Fruit fly (Drosophila melanogaster) whole organism, embryonic: Measurements from ENCODE around the gene CG6873.

Experiments
- Bgb ChIP-seq: fragments of 200-800 bp; sonication (Bioruptor generic); IDR thresholded peaks from 2 replicates; pipeline ENCODE4 v1.3.6; 2022; ENCODE audit warnings: missing biosample characterization, missing genetic modification characterization; ENCODE audit not compliant: partially characterized antibody
- CG10654 ChIP-seq: fragments of 200-800 bp; sonication (Bioruptor generic); optimal IDR thresholded peaks from 2 replicates; lab custom pipeline; 2016; ENCODE audit warnings: missing biosample characterization, missing genetic modification characterization
- CG11247 ChIP-seq: fragments of 200-800 bp; sonication (Bioruptor generic); IDR thresholded peaks from 2 replicates; pipeline ENCODE4 v1.3.6; 2022; ENCODE audit warnings: missing biosample characterization, missing genetic modification characterization
- CG11696 ChIP-seq: fragments of 200-800 bp; sonication (Bioruptor generic); IDR thresholded peaks from 2 replicates; pipeline ENCODE4 v1.3.6; 2022; ENCODE audit warnings: missing biosample characterization, missing genetic modification characterization
- CG12155 ChIP-seq: fragments of 200-800 bp; sonication (Bioruptor generic); optimal IDR thresholded peaks from 3 replicates; lab custom pipeline; 2016; ENCODE audit warnings: missing biosample characterization, missing genetic modification characterization
- CG12236 ChIP-seq: fragments of 200-800 bp; sonication (Bioruptor generic); optimal IDR thresholded peaks from 2 replicates; lab custom pipeline; 2016; ENCODE audit warnings: missing biosample characterization, missing genetic modification characterization
- CG12299 ChIP-seq: fragments of 200-800 bp; sonication (Bioruptor generic); optimal IDR thresholded peaks from 2 replicates; lab custom pipeline; 2018; ENCODE audit warnings: missing biosample characterization, mild to moderate bottlenecking, missing genetic modification characterization
- CG1233 ChIP-seq: fragments of 200-800 bp; sonication (Bioruptor generic); optimal IDR thresholded peaks from 4 replicates; lab custom pipeline; 2018; ENCODE audit warnings: missing biosample characterization, mild to moderate bottlenecking, missing genetic modification characterization
- CG13775 ChIP-seq: fragments of 200-800 bp; sonication (Bioruptor generic); optimal IDR thresholded peaks from 3 replicates; lab custom pipeline; 2017; ENCODE audit warnings: missing biosample characterization, mild to moderate bottlenecking, missing genetic modification characterization
- CG16813 ChIP-seq: fragments of 200-800 bp; sonication (Bioruptor generic); IDR thresholded peaks from 3 replicates; pipeline ENCODE4 v1.3.6; 2022; ENCODE audit warnings: missing biosample characterization, missing genetic modification characterization; ENCODE audit not compliant: partially characterized antibody
- CG18476 ChIP-seq: fragments of 200-800 bp; sonication (Bioruptor generic); optimal IDR thresholded peaks from 2 replicates; lab custom pipeline; 2016; ENCODE audit warnings: missing biosample characterization, mild to moderate bottlenecking, missing genetic modification characterization
- CG2199 ChIP-seq: fragments of 200-800 bp; sonication (Bioruptor generic); IDR thresholded peaks from 3 replicates; pipeline ENCODE4 v1.3.6; 2022; ENCODE audit warnings: missing biosample characterization, missing genetic modification characterization
- CG2889 ChIP-seq: fragments of 200-800 bp; sonication (Bioruptor generic); IDR thresholded peaks from 3 replicates; pipeline ENCODE4 v1.3.6; 2022; ENCODE audit warnings: missing biosample characterization, missing genetic modification characterization
- CG3726 ChIP-seq: fragments of 200-800 bp; sonication (Bioruptor generic); IDR thresholded peaks from 3 replicates; pipeline ENCODE4, ENCODE4 v1.3.6; 2022; ENCODE audit warnings: missing biosample characterization, missing genetic modification characterization
- CG42726 ChIP-seq: fragments of 200-800 bp; sonication (Bioruptor generic); IDR thresholded peaks from 2 replicates; pipeline ENCODE4 v1.3.6; 2022; ENCODE audit warnings: missing biosample characterization, missing genetic modification characterization; ENCODE audit not compliant: partially characterized antibody
- CG6689 ChIP-seq: fragments of 200-800 bp; sonication (Bioruptor generic); IDR thresholded peaks from 2 replicates; pipeline ENCODE4 v1.3.6; 2022; ENCODE audit warnings: missing biosample characterization, missing genetic modification characterization
- CG7271 ChIP-seq: fragments of 200-800 bp; sonication (Bioruptor generic); optimal IDR thresholded peaks from 2 replicates; lab custom pipeline; 2018; ENCODE audit warnings: missing biosample characterization, mild to moderate bottlenecking, missing genetic modification characterization, moderate library complexity
- Dad ChIP-seq: fragments of 200-800 bp; sonication (Bioruptor generic); optimal IDR thresholded peaks from 3 replicates; lab custom pipeline; 2016; ENCODE audit warnings: missing biosample characterization, missing genetic modification characterization
- Deaf1 ChIP-seq: fragments of 200-800 bp; optimal IDR thresholded peaks from 3 replicates; lab custom pipeline; 2019; ENCODE audit warnings: missing biosample characterization, mild to moderate bottlenecking, missing genetic modification characterization, moderate library complexity
- Ets65A ChIP-seq: fragments of 200-800 bp; sonication (Bioruptor generic); peaks from one replicate; lab custom pipeline; 2016; ENCODE audit warnings: missing biosample characterization, missing genetic modification characterization
- Gsc ChIP-seq: fragments of 200-800 bp; sonication (Bioruptor generic); IDR thresholded peaks from 2 replicates; pipeline ENCODE4 v1.3.6; 2022; ENCODE audit warnings: missing biosample characterization, missing genetic modification characterization
- HLH3B ChIP-seq: fragments of 200-800 bp; sonication (Bioruptor generic); IDR thresholded peaks from 2 replicates; pipeline ENCODE4 v1.3.6; 2022; ENCODE audit warnings: missing biosample characterization, missing genetic modification characterization
- Hr78 ChIP-seq, 2 experiments: fragments of 200-800 bp in 1 of 2; fragments of >200 bp in 1 of 2; sonication (Bioruptor generic) in 1 of 2; optimal IDR thresholded peaks; 2 replicates each; lab custom pipeline; 2017 to 2019; ENCODE audit warnings: missing biosample characterization in 2 of 2, missing genetic modification characterization in 2 of 2, mild to moderate bottlenecking in 1 of 2, moderate library complexity in 1 of 2
- Hsf ChIP-seq: fragments of 200-800 bp; sonication (Bioruptor generic); optimal IDR thresholded peaks from 3 replicates; lab custom pipeline; 2016; ENCODE audit warnings: missing biosample characterization, missing genetic modification characterization
- Lhr ChIP-seq: fragments of 200-800 bp; sonication (Bioruptor generic); optimal IDR thresholded peaks from 3 replicates; lab custom pipeline; 2017; ENCODE audit warnings: mild to moderate bottlenecking, missing biosample characterization, missing genetic modification reagents, missing genetic modification characterization
- MBD-R2 ChIP-seq: fragments of 200-800 bp; sonication (Bioruptor generic); IDR thresholded peaks from 2 replicates; pipeline ENCODE4 v1.3.6; 2022; ENCODE audit warnings: missing biosample characterization, missing genetic modification characterization
- Mad ChIP-seq: fragments of 200-800 bp; sonication (Bioruptor generic); optimal IDR thresholded peaks from 2 replicates; lab custom pipeline; 2016; ENCODE audit warnings: missing biosample characterization, missing genetic modification characterization
- Med ChIP-seq: fragments of 200-800 bp; sonication (Bioruptor generic); peaks from one replicate; lab custom pipeline; 2016; ENCODE audit warnings: missing biosample characterization, missing genetic modification characterization, mild to moderate bottlenecking, inconsistent platforms, moderate library complexity
- Mrtf ChIP-seq: fragments of 200-800 bp; sonication (Bioruptor generic); IDR thresholded peaks from 3 replicates; pipeline ENCODE4 v1.3.6; 2022; ENCODE audit warnings: missing biosample characterization, missing genetic modification characterization
- Nf-YA ChIP-seq: fragments of 200-800 bp; sonication (Bioruptor generic); IDR thresholded peaks from 2 replicates; pipeline ENCODE4 v1.3.6; 2022; ENCODE audit warnings: missing biosample characterization, missing genetic modification characterization
- Optix ChIP-seq: fragments of 200-800 bp; sonication (Bioruptor generic); IDR thresholded peaks from 3 replicates; pipeline ENCODE4 v1.3.6; 2022; ENCODE audit warnings: missing biosample characterization, missing genetic modification characterization
- Sox100B ChIP-seq: fragments of 200-800 bp; sonication (Bioruptor generic); optimal IDR thresholded peaks from 3 replicates; lab custom pipeline; 2018; ENCODE audit warnings: missing biosample characterization, mild to moderate bottlenecking, missing genetic modification characterization
- Trl ChIP-seq, 3 experiments: fragments of >200 bp in 2 of 3; fragments of 200-800 bp in 1 of 3; sonication (Bioruptor generic) in 1 of 3; optimal IDR thresholded peaks; 2 replicates in 1 of 3; 3 replicates in 2 of 3; lab custom pipeline; 2016 to 2017; ENCODE audit warnings: missing biosample characterization in 1 of 3, missing genetic modification characterization in 1 of 3
- Xrp1 ChIP-seq: fragments of 200-800 bp; sonication (Bioruptor generic); IDR thresholded peaks from 2 replicates; pipeline ENCODE4 v1.3.6; 2022; ENCODE audit warnings: missing biosample characterization, missing genetic modification characterization
- caup ChIP-seq: fragments of 200-800 bp; sonication (Bioruptor generic); optimal IDR thresholded peaks from 3 replicates; lab custom pipeline; 2017; ENCODE audit warnings: missing biosample characterization, mild to moderate bottlenecking, missing genetic modification characterization, moderate library complexity; ENCODE audit not compliant: severe bottlenecking
- cg ChIP-seq: fragments of 200-800 bp; sonication (Bioruptor generic); optimal IDR thresholded peaks from 3 replicates; lab custom pipeline; 2019; ENCODE audit warnings: missing biosample characterization, mild to moderate bottlenecking, missing genetic modification characterization, moderate library complexity
- chinmo ChIP-seq: fragments of 200-800 bp; sonication (Bioruptor generic); IDR thresholded peaks from 4 replicates; pipeline ENCODE4 v1.3.6; 2022; ENCODE audit warnings: missing biosample characterization, missing genetic modification characterization; ENCODE audit not compliant: partially characterized antibody
- ci ChIP-seq: fragments of 200-800 bp; sonication (Bioruptor generic); IDR thresholded peaks from 3 replicates; pipeline ENCODE4 v1.3.6; 2022; ENCODE audit warnings: missing biosample characterization, missing genetic modification characterization
- crol ChIP-seq: fragments of 200-800 bp; sonication (Bioruptor generic); IDR thresholded peaks from 2 replicates; pipeline ENCODE4 v1.3.6; 2022; ENCODE audit warnings: missing biosample characterization, missing genetic modification characterization
- crp ChIP-seq, 2 experiments: fragments of 200-800 bp; sonication (Bioruptor generic); optimal IDR thresholded peaks; 2 replicates in 1 of 2; 3 replicates in 1 of 2; lab custom pipeline; 2017; ENCODE audit warnings: missing biosample characterization in 2 of 2, missing genetic modification characterization in 2 of 2, mild to moderate bottlenecking in 1 of 2, moderate library complexity in 1 of 2
- dan ChIP-seq: fragments of 200-800 bp; sonication (Bioruptor generic); IDR thresholded peaks from 2 replicates; pipeline ENCODE4 v1.3.6; 2022; ENCODE audit warnings: missing biosample characterization, missing genetic modification characterization
- dmrt99B ChIP-seq: fragments of 200-800 bp; sonication (Bioruptor generic); optimal IDR thresholded peaks from 2 replicates; lab custom pipeline; 2018; ENCODE audit warnings: missing biosample characterization, mild to moderate bottlenecking, missing genetic modification characterization, moderate library complexity
- eve ChIP-seq, 2 experiments: fragments of >200 bp; optimal IDR thresholded peaks; 2 replicates each; lab custom pipeline; 2017; ENCODE audit warnings: missing biosample characterization in 2 of 2, missing genetic modification characterization in 2 of 2
- gem ChIP-seq: fragments of 200-800 bp; sonication (Bioruptor generic); optimal IDR thresholded peaks from 2 replicates; lab custom pipeline; 2019; ENCODE audit warnings: missing biosample characterization, mild to moderate bottlenecking, missing genetic modification characterization, moderate library complexity
- gro ChIP-seq: fragments of 200-800 bp; sonication (Bioruptor generic); optimal IDR thresholded peaks from 2 replicates; lab custom pipeline; 2016; ENCODE audit warnings: missing biosample characterization, missing genetic modification characterization
- lola ChIP-seq, 3 experiments: fragments of >200 bp in 2 of 3; fragments of 200-800 bp in 1 of 3; sonication (Bioruptor generic) in 1 of 3; optimal IDR thresholded peaks; 2 replicates each; lab custom pipeline; 2017 to 2019; ENCODE audit warnings: missing biosample characterization in 3 of 3, missing genetic modification characterization in 3 of 3, mild to moderate bottlenecking in 1 of 3, moderate library complexity in 1 of 3
- mam ChIP-seq: fragments of 200-800 bp; sonication (Bioruptor generic); optimal IDR thresholded peaks from 3 replicates; lab custom pipeline; 2016; ENCODE audit warnings: missing biosample characterization, missing genetic modification characterization
- mirr ChIP-seq: fragments of 200-800 bp; sonication (Bioruptor generic); optimal IDR thresholded peaks from 3 replicates; lab custom pipeline; 2018; ENCODE audit warnings: missing biosample characterization, mild to moderate bottlenecking, missing genetic modification characterization
- schlank ChIP-seq: fragments of 200-800 bp; sonication (Bioruptor generic); optimal IDR thresholded peaks from 2 replicates; lab custom pipeline; 2018; ENCODE audit warnings: missing biosample characterization, mild to moderate bottlenecking, missing genetic modification characterization
- vfl ChIP-seq: fragments of 200-800 bp; sonication (Bioruptor generic); optimal IDR thresholded peaks from 2 replicates; lab custom pipeline; 2016; ENCODE audit warnings: missing biosample characterization, missing genetic modification characterization
- zen2 ChIP-seq: fragments of 200-800 bp; sonication (Bioruptor generic); IDR thresholded peaks from 3 replicates; pipeline ENCODE4 v1.3.6; 2022; ENCODE audit warnings: missing biosample characterization, missing genetic modification characterization; ENCODE audit not compliant: partially characterized antibody

CG6873 gene

dm6 chrX:18773817-18774216 is 34.1 kb upstream of the CG6873 start, which contains the start of gene CCKLR-17D3 (continued):
- TF ChIP-seq Hsf (GFP tag; lab: Kevin White, UChicago) (no peak), schlank (tag; lab: Kevin White, UChicago) (no peak), Nf-YA (GFP tag; lab: Robert Waterston, UW) (no peak), Sox100B (GFP tag; lab: Kevin White, UChicago) (no peak), CG12155 (no peak), HLH3B (GFP tag; lab: Robert Waterston, UW) (no peak), CG12299 (tag; lab: Kevin White, UChicago) (no peak), CG7271 (tag; lab: Kevin White, UChicago) (no peak), CG12236 (GFP tag; lab: Kevin White, UChicago) (no peak), eve (GFP tag; optimal IDR thresholded peaks at IDR 0.05; lab: Kevin White, UChicago) (no peak), CG11247 (GFP tag; lab: Robert Waterston, UW) (no peak), MBD-R2 (GFP tag; lab: Robert Waterston, UW) (no peak), CG3726 (GFP tag; lab: Robert Waterston, UW) (no peak), crp (GFP tag; optimal IDR thresholded peaks at IDR 0.05; lab: Kevin White, UChicago) (no peak), CG2889 (no peak), Mad (GFP tag; lab: Kevin White, UChicago) (peak; percentile 2), CG16813 (GFP tag; lab: Robert Waterston, UW) (0 out of 3 replicates have a peak, but pooled peaks have one; percentile 14), CG2199 (GFP tag; lab: Robert Waterston, UW) (no peak), Gsc (no peak), gro (no peak), mam (GFP tag; lab: Kevin White, UChicago) (no peak), ci (GFP tag; lab: Robert Waterston, UW) (0 out of 3 replicates have a peak, but pooled peaks have one; percentile 55), CG13775 (no peak), CG1233 (GFP tag; lab: Kevin White, UChicago) (no peak), Ets65A (peak; percentile 27), cg (no peak), Mrtf (no peak), CG11696 (GFP tag; lab: Robert Waterston, UW) (no peak), dmrt99B (tag; lab: Kevin White, UChicago) (no peak), zen2 (no peak), Xrp1 (no peak), CG10654 (GFP tag; lab: Kevin White, UChicago) (no peak), Lhr (GFP tag; lab: Kevin White, UChicago) (no peak), vfl (GFP tag; lab: Kevin White, UChicago) (no peak), Med (GFP tag; lab: Kevin White, UChicago) (peak; percentile 87), Trl (optimal IDR thresholded peaks at IDR 0.05; lab: Kevin White, UChicago) (no peak), Trl (GFP tag; optimal IDR thresholded peaks at IDR 0.05; lab: Kevin White, UChicago) (no peak), caup (GFP tag; lab: Kevin White, UChicago) (no peak), CG18476 (no peak), Bgb (GFP tag; lab: Robert Waterston, UW) (no peak), CG6689 (GFP tag; lab: Robert Waterston, UW) (no peak), mirr (GFP tag; lab: Kevin White, UChicago) (no peak), CG42726 (GFP tag; lab: Robert Waterston, UW) (peak; percentile 29; the same call in 1 of the 2 replicates), dan (no peak), lola (GFP tag; optimal IDR thresholded peaks at IDR 0.05; lab: Kevin White, UChicago) (no peak), Deaf1 (tag; lab: Kevin White, UChicago) (peak; percentile 88), Optix (GFP tag; lab: Robert Waterston, UW) (no peak), crol (GFP tag; lab: Robert Waterston, UW) (no peak), Dad (GFP tag; lab: Kevin White, UChicago) (no peak), gem (tag; lab: Kevin White, UChicago) (no peak), Hr78 (GFP tag; optimal IDR thresholded peaks at IDR 0.05; lab: Kevin White, UChicago) (no peak), chinmo (GFP tag; lab: Robert Waterston, UW) (no peak)
